Fruit fly (Drosophila melanogaster) whole organism, prepupa: ENCODE measurements around the gene CG44198.

Source experiments
- CG10631 ChIP-seq: fragments of 200-800 bp; sonication (Bioruptor generic); optimal IDR thresholded peaks from 2 replicates; lab custom pipeline; 2016; ENCODE audit warnings: missing biosample characterization, missing genetic modification characterization
- CG10669 ChIP-seq: fragments of 200-800 bp; sonication (Bioruptor generic); optimal IDR thresholded peaks from 3 replicates; lab custom pipeline; 2018; ENCODE audit warnings: missing biosample characterization, mild to moderate bottlenecking, missing genetic modification characterization, moderate library complexity
- CG11294 ChIP-seq: fragments of 200-800 bp; sonication (Bioruptor generic); IDR thresholded peaks from 2 replicates; pipeline ENCODE4 v1.3.6; 2022; ENCODE audit warnings: missing biosample characterization, missing genetic modification characterization
- CG11762 ChIP-seq: fragments of 200-800 bp; sonication (Bioruptor generic); optimal IDR thresholded peaks from 3 replicates; lab custom pipeline; 2016; ENCODE audit warnings: missing biosample characterization, missing genetic modification characterization; ENCODE audit not compliant: insufficient read depth
- CG11902 ChIP-seq: fragments of 200-800 bp; sonication (Bioruptor generic); optimal IDR thresholded peaks from 3 replicates; lab custom pipeline; 2016; ENCODE audit warnings: missing biosample characterization, missing genetic modification characterization
- CG1621 ChIP-seq: fragments of 200-800 bp; sonication (Bioruptor generic); optimal IDR thresholded peaks from 3 replicates; lab custom pipeline; 2018; ENCODE audit warnings: missing biosample characterization, mild to moderate bottlenecking, missing genetic modification characterization
- CG16779 ChIP-seq: fragments of 200-800 bp; sonication (Bioruptor generic); optimal IDR thresholded peaks from 3 replicates; lab custom pipeline; 2017; ENCODE audit warnings: missing biosample characterization, mild to moderate bottlenecking, missing genetic modification characterization
- CG3032 ChIP-seq: fragments of 200-800 bp; optimal IDR thresholded peaks from 2 replicates; lab custom pipeline; 2019; ENCODE audit warnings: missing biosample characterization, mild to moderate bottlenecking, missing genetic modification characterization, moderate library complexity
- CG31627 ChIP-seq: fragments of 200-800 bp; sonication (Bioruptor generic); optimal IDR thresholded peaks from 3 replicates; lab custom pipeline; 2016; ENCODE audit warnings: missing biosample characterization, missing genetic modification characterization
- CG32006 ChIP-seq: fragments of 200-800 bp; sonication (Bioruptor generic); optimal IDR thresholded peaks from 3 replicates; lab custom pipeline; 2017; ENCODE audit warnings: missing biosample characterization, mild to moderate bottlenecking, missing genetic modification characterization
- CG34406 ChIP-seq: fragments of 200-800 bp; sonication (Bioruptor generic); optimal IDR thresholded peaks from 3 replicates; lab custom pipeline; 2016; ENCODE audit warnings: missing biosample characterization, missing genetic modification characterization
- CG3919 ChIP-seq: fragments of 200-800 bp; sonication (Bioruptor generic); optimal IDR thresholded peaks from 3 replicates; lab custom pipeline; 2016; ENCODE audit warnings: missing biosample characterization, missing genetic modification characterization
- CG4318 ChIP-seq: fragments of 200-800 bp; sonication (Bioruptor generic); optimal IDR thresholded peaks from 3 replicates; lab custom pipeline; 2017; ENCODE audit warnings: missing biosample characterization, mild to moderate bottlenecking, missing genetic modification characterization
- CG6163 ChIP-seq: fragments of 200-800 bp; sonication (Bioruptor generic); IDR thresholded peaks from 3 replicates; pipeline ENCODE4 v1.3.6; 2022; ENCODE audit warnings: missing biosample characterization, missing genetic modification characterization
- CG6792 ChIP-seq: fragments of 200-800 bp; sonication (Bioruptor generic); optimal IDR thresholded peaks from 3 replicates; lab custom pipeline; 2016; ENCODE audit warnings: missing biosample characterization, missing genetic modification characterization
- CG6808 ChIP-seq: fragments of 200-800 bp; sonication (Bioruptor generic); optimal IDR thresholded peaks from 3 replicates; lab custom pipeline; 2017; ENCODE audit warnings: missing biosample characterization, missing genetic modification characterization, mild to moderate bottlenecking, moderate library complexity, missing genetic modification reagents
- CG7368 ChIP-seq: fragments of 200-800 bp; sonication (Bioruptor generic); optimal IDR thresholded peaks from 3 replicates; lab custom pipeline; 2016; ENCODE audit warnings: missing biosample characterization, missing genetic modification characterization
- CG8119 ChIP-seq: fragments of 200-800 bp; sonication (Bioruptor generic); IDR thresholded peaks from 3 replicates; pipeline ENCODE4 v1.3.6; 2022; ENCODE audit warnings: missing biosample characterization, missing genetic modification characterization
- CG8319 ChIP-seq: fragments of 200-800 bp; sonication (Bioruptor generic); optimal IDR thresholded peaks from 3 replicates; lab custom pipeline; 2016; ENCODE audit warnings: missing biosample characterization, missing genetic modification characterization
- CG8632 ChIP-seq: fragments of 200-800 bp; sonication (Bioruptor generic); optimal IDR thresholded peaks from 3 replicates; lab custom pipeline; 2016; ENCODE audit warnings: missing biosample characterization, missing genetic modification characterization
- Eip75B ChIP-seq: fragments of 200-800 bp; sonication (Bioruptor generic); optimal IDR thresholded peaks from 3 replicates; lab custom pipeline; 2016; ENCODE audit warnings: missing biosample characterization, missing genetic modification characterization
- Eip78C ChIP-seq: fragments of 200-800 bp; sonication (Bioruptor generic); peaks from one replicate; lab custom pipeline; 2016; ENCODE audit warnings: missing biosample characterization, missing genetic modification characterization
- Eip93F ChIP-seq: fragments of 200-800 bp; sonication (Bioruptor generic); optimal IDR thresholded peaks from 2 replicates; lab custom pipeline; 2016; ENCODE audit warnings: missing biosample characterization, mild to moderate bottlenecking, missing genetic modification characterization
- Ets96B ChIP-seq: fragments of 200-800 bp; optimal IDR thresholded peaks from 2 replicates; lab custom pipeline; 2019; ENCODE audit warnings: missing biosample characterization, mild to moderate bottlenecking, missing genetic modification characterization, moderate library complexity
- Gug ChIP-seq: fragments of 200-800 bp; sonication (Bioruptor generic); IDR thresholded peaks from 2 replicates; pipeline ENCODE4 v1.3.6; 2022; ENCODE audit warnings: missing biosample characterization, missing genetic modification characterization
- Hr38 ChIP-seq: sonication (Bioruptor generic); optimal IDR thresholded peaks from 2 replicates; lab custom pipeline; 2016; ENCODE audit warnings: missing biosample characterization, missing genetic modification characterization
- Hr39 ChIP-seq: fragments of 200-800 bp; sonication (Bioruptor generic); optimal IDR thresholded peaks from 2 replicates; lab custom pipeline; 2016; ENCODE audit warnings: missing biosample characterization, missing genetic modification characterization
- Hr4 ChIP-seq: fragments of 200-800 bp; sonication (Bioruptor generic); optimal IDR thresholded peaks from 3 replicates; lab custom pipeline; 2016; ENCODE audit warnings: missing biosample characterization, missing genetic modification characterization
- Lpt ChIP-seq: fragments of 200-800 bp; sonication (Bioruptor generic); optimal IDR thresholded peaks from 3 replicates; lab custom pipeline; 2016; ENCODE audit warnings: missing biosample characterization, missing genetic modification characterization
- Met ChIP-seq: fragments of 200-800 bp; sonication (Bioruptor generic); optimal IDR thresholded peaks from 3 replicates; lab custom pipeline; 2016; ENCODE audit warnings: missing biosample characterization, missing genetic modification characterization
- OdsH ChIP-seq: fragments of 200-800 bp; sonication (Bioruptor generic); optimal IDR thresholded peaks from 3 replicates; lab custom pipeline; 2016; ENCODE audit warnings: missing biosample characterization, missing genetic modification characterization
- Smox ChIP-seq: fragments of 200-800 bp; sonication (Bioruptor generic); optimal IDR thresholded peaks from 3 replicates; lab custom pipeline; 2016; ENCODE audit warnings: missing biosample characterization, missing genetic modification characterization
- Sox102F ChIP-seq: fragments of 200-800 bp; sonication (Bioruptor generic); optimal IDR thresholded peaks from 2 replicates; lab custom pipeline; 2016; ENCODE audit warnings: missing biosample characterization, mild to moderate bottlenecking, missing genetic modification characterization
- Sox14 ChIP-seq: fragments of 200-800 bp; sonication (Bioruptor generic); optimal IDR thresholded peaks from 3 replicates; lab custom pipeline; 2016; ENCODE audit warnings: missing biosample characterization, missing genetic modification characterization
- Sox15 ChIP-seq: fragments of 200-800 bp; sonication (Bioruptor generic); optimal IDR thresholded peaks from 3 replicates; lab custom pipeline; 2016; ENCODE audit warnings: missing biosample characterization, missing genetic modification characterization
- achi ChIP-seq: fragments of 200-800 bp; sonication (Bioruptor generic); optimal IDR thresholded peaks from 3 replicates; lab custom pipeline; 2016; ENCODE audit warnings: missing biosample characterization, missing genetic modification characterization
- acj6 ChIP-seq: fragments of 200-800 bp; sonication (Bioruptor generic); optimal IDR thresholded peaks from 3 replicates; lab custom pipeline; 2016; ENCODE audit warnings: missing biosample characterization, missing genetic modification characterization
- cyc ChIP-seq: fragments of 200-800 bp; sonication (Bioruptor generic); optimal IDR thresholded peaks from 3 replicates; lab custom pipeline; 2016; ENCODE audit warnings: missing biosample characterization, missing genetic modification characterization
- dac ChIP-seq: fragments of 200-800 bp; sonication (Bioruptor generic); optimal IDR thresholded peaks from 2 replicates; lab custom pipeline; 2017; ENCODE audit warnings: missing biosample characterization, mild to moderate bottlenecking, missing genetic modification characterization
- dsx ChIP-seq: fragments of 200-800 bp; optimal IDR thresholded peaks from 3 replicates; lab custom pipeline; 2019; ENCODE audit warnings: missing biosample characterization, mild to moderate bottlenecking, missing genetic modification characterization, moderate library complexity; ENCODE audit not compliant: poor library complexity, severe bottlenecking
- eg ChIP-seq: fragments of 200-800 bp; sonication (Bioruptor generic); IDR thresholded peaks from 3 replicates; pipeline ENCODE4 v1.3.6; 2022; ENCODE audit warnings: missing biosample characterization, missing genetic modification characterization
- esn ChIP-seq: fragments of 200-800 bp; sonication (Bioruptor generic); optimal IDR thresholded peaks from 2 replicates; lab custom pipeline; 2016; ENCODE audit warnings: missing biosample characterization, mild to moderate bottlenecking, missing genetic modification characterization, moderate library complexity
- fd59A ChIP-seq: fragments of 200-800 bp; sonication (Bioruptor generic); optimal IDR thresholded peaks from 2 replicates; lab custom pipeline; 2017; ENCODE audit warnings: missing biosample characterization, mild to moderate bottlenecking, missing genetic modification characterization, missing genetic modification reagents
- fkh ChIP-seq: fragments of 200-800 bp; sonication (Bioruptor generic); optimal IDR thresholded peaks from 3 replicates; lab custom pipeline; 2017; ENCODE audit warnings: missing biosample characterization, mild to moderate bottlenecking, missing genetic modification characterization, moderate library complexity
- lz ChIP-seq: fragments of 200-800 bp; sonication (Bioruptor generic); optimal IDR thresholded peaks from 3 replicates; lab custom pipeline; 2016; ENCODE audit warnings: missing biosample characterization, missing genetic modification characterization
- net ChIP-seq: fragments of 200-800 bp; sonication (Bioruptor generic); optimal IDR thresholded peaks from 3 replicates; lab custom pipeline; 2016; ENCODE audit warnings: missing biosample characterization, missing genetic modification characterization
- pdm3 ChIP-seq: fragments of 200-800 bp; sonication (Bioruptor generic); optimal IDR thresholded peaks from 3 replicates; lab custom pipeline; 2016; ENCODE audit warnings: missing biosample characterization, missing genetic modification characterization
- salr ChIP-seq, 2 experiments: fragments of 200-800 bp; sonication (Bioruptor generic); optimal IDR thresholded peaks; 3 replicates each; lab custom pipeline; 2016 to 2018; ENCODE audit warnings: missing biosample characterization in 2 of 2, missing genetic modification characterization in 2 of 2, mild to moderate bottlenecking in 1 of 2
- ss ChIP-seq, 2 experiments: fragments of 200-800 bp; sonication (Bioruptor generic); optimal IDR thresholded peaks; 2 replicates in 1 of 2; 3 replicates in 1 of 2; lab custom pipeline; 2017 to 2018; ENCODE audit warnings: mild to moderate bottlenecking in 2 of 2, missing biosample characterization in 2 of 2, missing genetic modification characterization in 2 of 2, moderate library complexity in 1 of 2
- svp ChIP-seq: fragments of 200-800 bp; sonication (Bioruptor generic); peaks from one replicate; lab custom pipeline; 2016; ENCODE audit warnings: missing biosample characterization, missing genetic modification characterization

CG44198 gene

dm6 chr2L:13101477-13101876 lies 17.5 kb downstream of the CG44198 start:
- TF ChIP-seq cyc (GFP tag; lab: Kevin White, UChicago) (no peak), eg (GFP tag; lab: Robert Waterston, UW) (no peak), Eip78C (GFP tag; lab: Kevin White, UChicago) (no peak), ss (GFP tag; optimal IDR thresholded peaks at IDR 0.05; lab: Kevin White, UChicago) (no peak), fkh (GFP tag; lab: Kevin White, UChicago) (peak; percentile 53)
- TF ChIP-seq, all 60 proteins: peak for 1

DNA sequence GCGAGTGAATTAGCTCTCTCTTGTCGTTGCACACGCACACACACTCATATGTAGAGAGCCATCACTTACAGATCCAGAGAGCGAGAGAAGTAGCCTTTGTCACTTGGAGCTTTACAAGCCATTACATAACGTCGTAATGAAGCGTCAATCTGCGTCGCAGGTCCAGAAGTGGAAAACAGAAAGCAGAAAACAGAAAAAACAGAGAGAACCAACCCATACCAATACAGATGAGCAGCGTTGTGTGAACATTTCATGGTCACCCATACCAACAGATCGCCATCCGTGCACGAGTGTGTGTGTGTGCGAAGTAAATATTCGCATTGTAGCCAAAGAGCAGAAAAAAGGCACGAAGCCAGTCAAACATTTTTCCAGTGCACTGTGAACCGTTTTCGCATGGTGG lies 20.6 kb downstream of the CG44198 start:
- no peak for TF ChIP-seq CG16779 (tag; lab: Kevin White, UChicago)
- TF ChIP-seq fkh (GFP tag; lab: Kevin White, UChicago) = peak; percentile 13
- TF ChIP-seq acj6 = no peak
- peak; percentile 39 for TF ChIP-seq CG3919 (GFP tag; lab: Kevin White, UChicago)
- TF ChIP-seq dac (GFP tag; lab: Kevin White, UChicago) = no peak
- peak; percentile 8 for TF ChIP-seq CG10669
- no peak for TF ChIP-seq CG11902
- no peak for TF ChIP-seq Met (GFP tag; lab: Kevin White, UChicago)
- TF ChIP-seq CG3032 (tag; lab: Kevin White, UChicago) = no peak
- no peak for TF ChIP-seq CG10631 (GFP tag; lab: Kevin White, UChicago)
- no peak for TF ChIP-seq Hr38
- TF ChIP-seq CG1621 (tag; lab: Kevin White, UChicago) = peak; percentile 11
- peak; percentile 11 for TF ChIP-seq CG7368 (GFP tag; lab: Kevin White, UChicago)
- TF ChIP-seq cyc (GFP tag; lab: Kevin White, UChicago) = no peak
- no peak for TF ChIP-seq achi (GFP tag; lab: Kevin White, UChicago)
- peak; percentile 81 for TF ChIP-seq Eip78C (GFP tag; lab: Kevin White, UChicago)
- peak; percentile 46 for TF ChIP-seq dsx (GFP tag; lab: Kevin White, UChicago)
- TF ChIP-seq CG34406 = no peak
- TF ChIP-seq ss (GFP tag; optimal IDR thresholded peaks at IDR 0.05; lab: Kevin White, UChicago) = peak; percentile 64 to 73
- TF ChIP-seq lz (GFP tag; lab: Kevin White, UChicago) = no peak
- peak; percentile 51 for TF ChIP-seq CG6808 (GFP tag; lab: Kevin White, UChicago)
- TF ChIP-seq esn (GFP tag; lab: Kevin White, UChicago) = no peak
- TF ChIP-seq Smox (GFP tag; lab: Kevin White, UChicago) = no peak
- TF ChIP-seq CG11294 = no peak
- TF ChIP-seq Hr39 = no peak
- peak; percentile 5 for TF ChIP-seq CG11762 (GFP tag; lab: Kevin White, UChicago)
- no peak for TF ChIP-seq Gug (GFP tag; lab: Robert Waterston, UW)
- no peak for TF ChIP-seq Sox102F
- TF ChIP-seq net = peak; percentile 47
- TF ChIP-seq CG6163 (GFP tag; lab: Robert Waterston, UW) = peak; percentile 50; the same call in 1 of the 3 replicates
- TF ChIP-seq Lpt (GFP tag; lab: Kevin White, UChicago) = no peak
- no peak for TF ChIP-seq CG32006 (GFP tag; lab: Kevin White, UChicago)
- TF ChIP-seq CG8119 = no peak
- no peak for TF ChIP-seq Eip75B (GFP tag; lab: Kevin White, UChicago)
- no peak for TF ChIP-seq CG8319 (GFP tag; lab: Kevin White, UChicago)
- TF ChIP-seq Sox14 (GFP tag; lab: Kevin White, UChicago) = peak; percentile 28
- no peak for TF ChIP-seq salr (GFP tag; optimal IDR thresholded peaks at IDR 0.05; lab: Kevin White, UChicago)
- no peak for TF ChIP-seq Sox15
- TF ChIP-seq CG8632 (GFP tag; lab: Kevin White, UChicago) = no peak
- peak; percentile 3 for TF ChIP-seq CG6792 (GFP tag; lab: Kevin White, UChicago)
- TF ChIP-seq pdm3 (GFP tag; lab: Kevin White, UChicago) = peak; percentile 2
- TF ChIP-seq Eip93F (GFP tag; lab: Kevin White, UChicago) = no peak
- TF ChIP-seq fd59A (GFP tag; lab: Kevin White, UChicago) = no peak
- peak; percentile 76 for TF ChIP-seq svp (GFP tag; lab: Kevin White, UChicago)
- peak; percentile 3 for TF ChIP-seq Ets96B (tag; lab: Kevin White, UChicago)
- no peak for TF ChIP-seq CG31627
- peak; percentile 10 for TF ChIP-seq OdsH (GFP tag; lab: Kevin White, UChicago)
- TF ChIP-seq Hr4 = no peak
- no peak for TF ChIP-seq CG4318 (GFP tag; lab: Kevin White, UChicago)
